Worm (Caenorhabditis elegans) whole organism, L2 larva: ENCODE results near the gene srz-101.

ENCODE experiments used
- C34F6.9 ChIP-seq: fragments of 150-350 bp; optimal IDR thresholded peaks from 2 replicates; lab custom pipeline; 2014; ENCODE audit warnings: missing biosample characterization, missing genetic modification characterization
- F13H6.1 ChIP-seq: sonication (generic microtip); optimal IDR thresholded peaks from 2 replicates; lab custom pipeline; 2016; ENCODE audit warnings: missing genetic modification characterization, missing compliant biosample characterization
- R02D3.7 ChIP-seq: fragments of 150-350 bp; optimal IDR thresholded peaks from 2 replicates; lab custom pipeline; 2014; ENCODE audit warnings: missing biosample characterization, missing genetic modification characterization
- Y55F3AM.14 ChIP-seq: fragments of 200-800 bp; sonication (Bioruptor generic); optimal IDR thresholded peaks from 2 replicates; lab custom pipeline; 2018; ENCODE audit warnings: mild to moderate bottlenecking, missing genetic modification characterization, missing compliant biosample characterization
- ZK546.5 ChIP-seq: sonication (generic microtip); optimal IDR thresholded peaks from 2 replicates; lab custom pipeline; 2017; ENCODE audit warnings: missing biosample characterization, missing genetic modification characterization
- aly-2 ChIP-seq: fragments of 150-350 bp; optimal IDR thresholded peaks from 2 replicates; lab custom pipeline; 2014; ENCODE audit warnings: missing biosample characterization, missing genetic modification characterization
- ama-1 ChIP-seq: fragments of 150-350 bp; optimal IDR thresholded peaks from 2 replicates; lab custom pipeline; 2018; ENCODE audit warnings: inconsistent platforms
- blmp-1 ChIP-seq: sonication (generic microtip); optimal IDR thresholded peaks from 2 replicates; lab custom pipeline; 2017; ENCODE audit warnings: missing genetic modification characterization, mild to moderate bottlenecking, missing compliant biosample characterization, antibody characterized with exemption, moderate library complexity; ENCODE audit not compliant: insufficient read depth
- ceh-16 ChIP-seq: fragments of 150-350 bp; optimal IDR thresholded peaks from 2 replicates; lab custom pipeline; 2014; ENCODE audit warnings: missing biosample characterization, missing genetic modification characterization
- crh-2 ChIP-seq: sonication (generic microtip); optimal IDR thresholded peaks from 2 replicates; lab custom pipeline; 2017; ENCODE audit warnings: missing biosample characterization, missing genetic modification characterization
- dmd-4 ChIP-seq: sonication (generic microtip); optimal IDR thresholded peaks from 2 replicates; lab custom pipeline; 2017; ENCODE audit warnings: missing biosample characterization, missing genetic modification characterization
- egl-27 ChIP-seq: sonication (generic microtip); optimal IDR thresholded peaks from 3 replicates; lab custom pipeline; 2017; ENCODE audit warnings: missing biosample characterization, missing genetic modification reagents, missing genetic modification characterization
- elt-3 ChIP-seq: sonication (generic microtip); optimal IDR thresholded peaks from 2 replicates; lab custom pipeline; 2017; ENCODE audit warnings: missing biosample characterization, missing genetic modification characterization
- gmeb-1 ChIP-seq: fragments of 150-350 bp; optimal IDR thresholded peaks from 2 replicates; lab custom pipeline; 2014; ENCODE audit warnings: missing biosample characterization, missing genetic modification characterization
- lin-11 ChIP-seq: fragments of 150-350 bp; sonication (generic microtip); optimal IDR thresholded peaks from 2 replicates; lab custom pipeline; 2014; ENCODE audit warnings: missing biosample characterization, missing genetic modification characterization, inconsistent platforms, mixed read lengths
- lin-13 ChIP-seq: fragments of 150-350 bp; optimal IDR thresholded peaks from 2 replicates; lab custom pipeline; 2014; ENCODE audit warnings: missing biosample characterization, missing genetic modification reagents, missing genetic modification characterization
- lin-39 ChIP-seq: fragments of 150-350 bp; optimal IDR thresholded peaks from 2 replicates; lab custom pipeline; 2014; ENCODE audit warnings: missing biosample characterization, missing genetic modification reagents, missing genetic modification characterization
- lsy-2 ChIP-seq, 2 experiments: fragments of 150-350 bp in 1 of 2; sonication (generic microtip) in 1 of 2; optimal IDR thresholded peaks; 2 replicates each; lab custom pipeline; 2014 to 2017; ENCODE audit warnings: missing biosample characterization in 2 of 2, missing genetic modification characterization in 2 of 2
- mbf-1 ChIP-seq: sonication (generic microtip); optimal IDR thresholded peaks from 2 replicates; lab custom pipeline; 2017; ENCODE audit warnings: missing biosample characterization, missing genetic modification characterization
- nhr-10 ChIP-seq: sonication (generic microtip); optimal IDR thresholded peaks from 2 replicates; lab custom pipeline; 2017; ENCODE audit warnings: missing biosample characterization, missing genetic modification characterization
- nhr-11 ChIP-seq: fragments of 150-350 bp; optimal IDR thresholded peaks from 2 replicates; lab custom pipeline; 2014; ENCODE audit warnings: missing biosample characterization, missing genetic modification characterization
- nhr-12 ChIP-seq: fragments of 150-350 bp; optimal IDR thresholded peaks from 2 replicates; lab custom pipeline; 2014; ENCODE audit warnings: missing biosample characterization, missing genetic modification characterization
- nhr-129 ChIP-seq: fragments of 150-350 bp; optimal IDR thresholded peaks from 2 replicates; lab custom pipeline; 2014; ENCODE audit warnings: missing biosample characterization, missing genetic modification characterization
- nhr-21 ChIP-seq: fragments of 150-350 bp; optimal IDR thresholded peaks from 2 replicates; lab custom pipeline; 2014; ENCODE audit warnings: missing biosample characterization, missing genetic modification characterization
- nhr-23 ChIP-seq: fragments of 150-350 bp; optimal IDR thresholded peaks from 2 replicates; lab custom pipeline; 2014; ENCODE audit warnings: missing biosample characterization, missing genetic modification reagents, missing genetic modification characterization
- nhr-25 ChIP-seq: fragments of 150-350 bp; sonication (generic microtip); optimal IDR thresholded peaks from 3 replicates; lab custom pipeline; 2014; ENCODE audit warnings: missing biosample characterization, missing genetic modification characterization
- nhr-6 ChIP-seq: fragments of 150-350 bp; optimal IDR thresholded peaks from 2 replicates; lab custom pipeline; 2014; ENCODE audit warnings: missing biosample characterization, missing genetic modification characterization
- sem-4 ChIP-seq: fragments of 150-350 bp; optimal IDR thresholded peaks from 2 replicates; lab custom pipeline; 2014; ENCODE audit warnings: missing biosample characterization, missing genetic modification reagents, missing genetic modification characterization
- skn-1 ChIP-seq: sonication (generic microtip); optimal IDR thresholded peaks from 2 replicates; lab custom pipeline; 2017; ENCODE audit warnings: missing biosample characterization, missing genetic modification characterization
- sma-3 ChIP-seq: sonication (generic microtip); optimal IDR thresholded peaks from 2 replicates; lab custom pipeline; 2016; ENCODE audit warnings: missing genetic modification reagents, missing genetic modification characterization, missing compliant biosample characterization
- sma-9 ChIP-seq, 2 experiments: fragments of 150-350 bp in 1 of 2; sonication (generic microtip) in 1 of 2; optimal IDR thresholded peaks; 2 replicates each; lab custom pipeline; 2014 to 2016; ENCODE audit warnings: missing genetic modification characterization in 2 of 2, mild to moderate bottlenecking in 1 of 2, missing biosample characterization in 1 of 2, missing compliant biosample characterization in 1 of 2, missing genetic modification reagents in 1 of 2, moderate library complexity in 1 of 2
- snpc-4 ChIP-seq: fragments of 150-350 bp; optimal IDR thresholded peaks from 2 replicates; lab custom pipeline; 2014; ENCODE audit warnings: missing biosample characterization, missing genetic modification characterization
- unc-39 ChIP-seq: fragments of 150-350 bp; optimal IDR thresholded peaks from 2 replicates; lab custom pipeline; 2014; ENCODE audit warnings: missing biosample characterization, missing genetic modification characterization
- unc-55 ChIP-seq: fragments of 150-350 bp; sonication (generic microtip); optimal IDR thresholded peaks from 3 replicates; lab custom pipeline; 2014; ENCODE audit warnings: missing biosample characterization, missing genetic modification reagents, missing genetic modification characterization
- unc-62 ChIP-seq: fragments of 150-350 bp; optimal IDR thresholded peaks from 2 replicates; lab custom pipeline; 2014; ENCODE audit warnings: missing biosample characterization, missing genetic modification reagents, missing genetic modification characterization
- ztf-11 ChIP-seq: sonication (generic microtip); optimal IDR thresholded peaks from 2 replicates; lab custom pipeline; 2017; ENCODE audit warnings: missing biosample characterization, missing genetic modification characterization
- ztf-4 ChIP-seq: fragments of 150-350 bp; optimal IDR thresholded peaks from 2 replicates; lab custom pipeline; 2014; ENCODE audit warnings: missing biosample characterization, missing genetic modification characterization

The srz-101 gene

ce11 chrV:16693732-16694131 is 906 bp upstream of the srz-101 start, which contains the start of gene srw-42:
TSS of gene srw-42 (minus strand) at chrV:16693832.
- TF ChIP-seq ztf-4 = no peak
- TF ChIP-seq Y55F3AM.14 (GFP tag; lab: Kevin White, UChicago) = no peak
- no peak for TF ChIP-seq unc-55 (GFP tag; lab: Kevin White, UChicago)
- no peak for TF ChIP-seq lin-39 (tag; lab: Kevin White, UChicago)
- TF ChIP-seq egl-27 (tag; lab: Kevin White, UChicago) = no peak
- TF ChIP-seq nhr-23 (tag; lab: Kevin White, UChicago) = no peak
- TF ChIP-seq nhr-21 (tag; lab: Kevin White, UChicago) = no peak
- no peak for TF ChIP-seq dmd-4
- no peak for TF ChIP-seq crh-2 (tag; lab: Kevin White, UChicago)
- TF ChIP-seq nhr-6 (tag; lab: Kevin White, UChicago) = no peak
- no peak for TF ChIP-seq nhr-11 (tag; lab: Kevin White, UChicago)

ce11 chrV:16695499-16695898 is 861 bp downstream of the srz-101 start:
- TF ChIP-seq lsy-2 (tag; optimal IDR thresholded peaks at IDR 0.05; lab: Kevin White, UChicago) (no peak), mbf-1 (tag; lab: Kevin White, UChicago) (no peak), sma-9 (GFP tag; optimal IDR thresholded peaks at IDR 0.05; lab: Kevin White, UChicago) (no peak), sma-9 (tag; optimal IDR thresholded peaks at IDR 0.05; lab: Kevin White, UChicago) (no peak), unc-62 (GFP tag; lab: Kevin White, UChicago) (no peak), ZK546.5 (no peak), dmd-4 (no peak), C34F6.9 (tag; lab: Kevin White, UChicago) (no peak), R02D3.7 (no peak), lin-13 (GFP tag; lab: Kevin White, UChicago) (no peak), snpc-4 (tag; lab: Kevin White, UChicago) (no peak), aly-2 (tag; lab: Kevin White, UChicago) (no peak), gmeb-1 (no peak), nhr-25 (tag; lab: Kevin White, UChicago) (no peak), sma-3 (no peak)

ce11 chrV:16697178-16697577 is 2.5 kb downstream of the srz-101 start, which contains the start of gene srw-41:
TSS of gene srw-41 (plus strand) at chrV:16697478.
- TF ChIP-seq nhr-12 (tag; lab: Kevin White, UChicago) (no peak), ama-1 (lab: Kevin White, UChicago) (no peak), Y55F3AM.14 (GFP tag; lab: Kevin White, UChicago) (no peak), sma-3 (no peak), nhr-11 (tag; lab: Kevin White, UChicago) (no peak), ZK546.5 (no peak), mbf-1 (tag; lab: Kevin White, UChicago) (no peak), elt-3 (tag; lab: Kevin White, UChicago) (no peak), gmeb-1 (no peak), skn-1 (no peak), lsy-2 (tag; optimal IDR thresholded peaks at IDR 0.05; lab: Kevin White, UChicago) (no peak)

DNA sequence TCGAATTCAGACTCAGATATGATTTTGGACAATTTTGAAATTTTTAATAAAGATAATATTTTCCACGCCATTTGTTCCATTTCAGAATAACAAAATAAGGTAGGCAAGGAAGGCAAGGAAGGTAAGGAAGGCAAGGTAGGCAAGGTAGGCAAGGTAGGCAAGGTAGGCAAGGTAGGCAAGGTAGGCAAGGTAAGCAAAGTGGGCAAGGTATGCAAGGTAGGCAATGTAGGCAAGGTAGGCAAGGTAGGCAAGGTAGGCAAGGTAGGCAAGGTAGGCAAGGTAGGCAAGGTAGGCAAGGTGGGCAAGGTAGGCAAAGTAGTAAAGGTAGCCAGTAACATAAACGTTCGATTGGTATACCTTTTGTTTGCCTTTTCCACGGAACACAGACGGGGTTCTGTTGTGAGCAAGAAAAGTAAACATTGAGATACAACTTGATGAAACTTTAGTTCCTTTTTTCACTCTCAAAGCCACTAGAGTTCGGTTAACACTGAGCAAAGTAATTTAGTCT is 5.2 kb downstream of the srz-101 start, which contains the start of gene Y70C5C.1:
Y70C5C.1 (plus strand) TSS at position 458 of the 508 bp plus-strand sequence.
- TF ChIP-seq blmp-1 (tag; lab: Kevin White, UChicago) (no peak), Y55F3AM.14 (GFP tag; lab: Kevin White, UChicago) (no peak), nhr-6 (tag; lab: Kevin White, UChicago) (no peak), snpc-4 (tag; lab: Kevin White, UChicago) (no peak), unc-39 (tag; lab: Kevin White, UChicago) (no peak), gmeb-1 (no peak), F13H6.1 (tag; lab: Kevin White, UChicago) (no peak), lin-13 (GFP tag; lab: Kevin White, UChicago) (no peak), nhr-10 (no peak), ztf-11 (tag; lab: Kevin White, UChicago) (no peak), nhr-129 (tag; lab: Kevin White, UChicago) (no peak), mbf-1 (tag; lab: Kevin White, UChicago) (no peak), lin-11 (tag; lab: Kevin White, UChicago) (no peak), ceh-16 (tag; lab: Kevin White, UChicago) (no peak), sem-4 (tag; lab: Kevin White, UChicago) (no peak)
- TF ChIP-seq, all 48 proteins: peak for 0
